Worm (Caenorhabditis elegans): ENCODE results near the gene ell-1.
"Not testable (repeated sequence)": the region's sequence is repeated elsewhere in the genome, so short reads cannot be mapped to it uniquely, and the experiment has no call there.

Gene ell-1

DNA sequence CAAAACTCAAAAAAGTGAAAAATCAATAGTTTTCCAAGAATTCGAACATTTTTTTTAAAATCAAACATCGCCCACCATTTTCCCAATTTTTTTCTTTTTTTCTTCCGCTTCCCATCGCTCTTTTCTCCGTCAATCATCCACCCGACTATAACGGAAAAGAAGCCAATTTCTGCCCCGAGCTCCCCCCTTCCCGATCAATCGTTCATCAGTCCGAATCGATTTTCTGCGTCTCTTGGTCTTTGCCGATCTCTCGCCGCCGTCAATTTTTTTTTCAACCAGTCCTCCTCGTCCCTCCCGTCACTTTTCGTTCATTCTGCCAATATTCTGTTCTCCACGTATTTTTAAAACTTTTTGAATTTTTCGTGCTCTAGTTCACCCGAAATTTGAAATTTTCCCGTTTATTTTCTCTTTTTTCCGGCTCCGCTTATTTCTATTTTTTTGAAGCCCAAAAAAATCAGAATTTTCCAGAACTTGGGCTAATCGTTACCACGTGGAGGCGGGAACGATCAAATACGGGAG, at the start of gene ell-1:
Gene ell-1 (plus strand): TSS at position 469 of the 519 bp plus-strand sequence.
- TF ChIP-seq unc-62 (GFP tag; optimal IDR thresholded peaks at IDR 0.05): no peak

DNA sequence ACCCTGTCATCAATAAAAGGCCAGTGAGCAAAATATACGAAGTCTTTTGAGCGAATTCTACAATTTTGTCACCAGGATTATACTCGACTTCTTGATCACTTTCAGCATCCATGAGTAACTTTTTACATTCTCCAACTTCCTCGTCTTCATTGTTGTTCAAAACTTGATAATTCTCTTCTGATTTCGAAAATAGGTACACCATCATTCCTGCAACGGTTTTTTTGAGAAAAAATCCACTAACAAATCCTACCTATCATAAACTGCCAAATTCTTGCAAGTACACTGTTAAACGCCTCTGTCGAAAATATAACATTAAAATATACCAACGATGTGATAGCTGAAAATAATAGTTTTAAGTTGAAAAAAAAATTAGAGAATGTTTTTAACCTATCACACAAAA, 49.4 kb upstream of the ell-1 start:
- no peak for TF ChIP-seq unc-62 (GFP tag; optimal IDR thresholded peaks at IDR 0.05)

DNA sequence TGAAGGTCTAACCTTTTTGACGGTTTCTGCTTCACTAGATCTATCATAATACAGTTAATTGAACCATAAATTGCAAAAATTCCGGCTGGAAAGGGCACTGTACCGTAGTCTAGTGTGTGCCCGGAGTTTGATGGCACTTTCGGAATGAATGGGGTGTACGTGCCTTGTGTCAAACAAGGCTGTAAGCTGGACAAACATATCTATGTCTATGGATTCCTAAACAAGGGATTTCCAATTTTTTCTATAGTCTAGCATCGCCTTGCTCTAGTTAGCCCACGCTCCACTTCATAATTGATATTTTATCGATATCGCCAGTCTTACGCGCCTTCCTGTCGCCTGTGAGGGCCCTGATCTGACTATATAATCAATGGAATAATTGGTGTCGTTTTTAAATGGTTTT, 47.7 kb upstream of the ell-1 start, which contains the start of gene oac-52:
Gene oac-52 (minus strand): TSS at position 101 of the 400 bp plus-strand sequence.
- no peak for TF ChIP-seq unc-62 (GFP tag; optimal IDR thresholded peaks at IDR 0.05)

DNA sequence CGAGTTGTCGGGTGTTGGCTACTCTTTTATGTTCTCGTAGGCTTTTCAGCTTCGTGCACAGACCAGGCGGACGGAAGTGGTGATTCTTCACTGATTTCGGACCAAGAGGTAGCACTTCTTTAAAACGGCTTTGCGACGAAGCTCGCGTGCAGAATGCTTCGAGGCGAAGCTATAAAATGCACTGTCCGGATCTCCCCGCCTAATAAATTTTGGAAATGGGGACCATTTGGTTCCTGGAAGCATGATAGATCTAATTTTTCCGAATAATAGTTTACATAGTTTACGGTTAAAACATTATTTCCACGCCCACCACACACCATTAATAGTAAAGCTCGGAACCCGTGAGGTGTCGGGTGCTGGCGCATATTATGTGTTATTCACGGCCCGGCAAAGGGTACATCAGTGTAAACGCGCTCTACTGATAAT, 46.6 kb upstream of the ell-1 start:
- TF ChIP-seq unc-62 (GFP tag; optimal IDR thresholded peaks at IDR 0.05): no peak

DNA sequence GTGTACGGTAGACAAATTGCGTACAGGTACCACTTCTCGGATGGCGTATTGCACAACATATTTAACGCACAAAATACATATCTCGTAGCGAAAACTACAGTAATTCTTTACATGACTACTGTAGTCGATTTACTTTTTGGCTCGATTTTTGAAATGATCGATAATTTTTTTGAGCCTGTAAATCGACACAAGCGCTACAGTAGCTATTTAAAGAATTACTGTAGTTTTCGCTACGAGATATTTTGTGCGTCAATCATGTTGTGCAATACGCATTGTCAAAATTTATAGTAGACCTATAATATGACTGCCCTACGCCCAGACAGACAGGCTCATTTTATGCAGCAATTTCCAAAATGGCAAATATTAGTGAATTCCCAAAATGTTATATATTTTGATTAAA, 46.1 kb upstream of the ell-1 start, which contains the start of gene W03B1.5:
Gene W03B1.5 (plus strand): TSS at position 301 of the 400 bp plus-strand sequence.
- not testable (repeated sequence) for TF ChIP-seq unc-62 (GFP tag; optimal IDR thresholded peaks at IDR 0.05)

DNA sequence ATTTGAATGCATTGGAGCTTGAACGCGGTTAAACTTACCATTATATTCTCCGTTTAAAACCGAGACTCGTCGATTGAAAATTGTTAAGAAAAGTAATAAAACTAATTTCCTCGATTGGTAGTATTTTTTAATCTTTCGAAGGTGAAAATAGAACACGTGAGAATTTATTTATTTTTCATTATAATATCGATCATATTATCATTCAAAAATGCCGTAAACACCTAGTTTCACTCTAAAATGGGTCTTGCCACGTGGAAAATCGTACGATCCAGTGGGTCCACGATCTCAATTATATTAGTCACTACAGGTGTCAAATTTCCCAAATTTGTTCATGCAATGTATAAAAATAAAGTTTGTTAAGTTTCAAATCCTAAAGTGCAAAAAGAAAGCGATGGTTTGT, 37.3 kb upstream of the ell-1 start, which contains the start of gene W03B1.9:
Gene W03B1.9 (minus strand): TSS at position 101 of the 400 bp plus-strand sequence.
- no peak for TF ChIP-seq unc-62 (GFP tag; optimal IDR thresholded peaks at IDR 0.05)

DNA sequence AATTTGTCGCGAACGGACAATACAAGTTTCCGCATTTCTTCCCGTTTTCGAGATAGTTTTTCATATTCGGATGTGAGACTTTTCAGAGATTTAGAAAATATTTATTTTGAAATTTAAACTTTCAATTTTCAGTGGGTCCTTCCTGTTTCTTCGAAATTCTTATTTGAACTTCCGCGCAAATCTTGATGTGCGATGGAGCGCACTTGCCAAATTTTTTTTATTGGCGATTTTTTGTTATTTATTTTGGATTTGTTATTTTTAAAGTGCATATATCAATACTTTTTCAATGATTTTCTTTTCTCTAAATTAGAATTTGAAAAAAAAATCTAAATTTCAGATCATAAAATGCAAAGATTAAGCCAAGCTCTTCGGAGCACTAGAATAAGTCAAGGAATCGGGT, 36.9 kb upstream of the ell-1 start, which contains the start of gene sars-2:
Gene sars-2 (plus strand): TSS at position 341 of the 400 bp plus-strand sequence.
- no peak for TF ChIP-seq unc-62 (GFP tag; optimal IDR thresholded peaks at IDR 0.05)

DNA sequence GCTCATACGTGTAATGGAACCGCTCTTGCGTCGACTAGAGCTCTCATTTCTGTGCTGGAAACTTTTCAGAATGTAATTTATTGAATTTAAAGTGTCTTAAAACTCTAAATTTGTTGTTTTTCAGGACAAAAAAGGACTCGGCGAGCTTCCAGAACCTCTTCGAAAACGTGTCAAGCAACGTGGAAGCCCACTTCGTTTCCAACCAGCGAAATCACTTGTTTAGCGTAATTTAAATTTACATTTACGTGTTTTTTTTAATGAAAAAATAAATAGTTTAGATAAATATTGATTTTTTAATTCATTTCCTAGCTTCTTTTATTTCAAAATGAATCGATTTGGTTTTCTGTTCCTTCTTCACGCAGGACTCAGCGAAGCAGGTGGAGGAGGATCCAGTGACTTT, 34.6 kb upstream of the ell-1 start, which contains the start of gene F55F10.3:
Gene F55F10.3 (plus strand): TSS at position 301 of the 400 bp plus-strand sequence.
- no peak for TF ChIP-seq unc-62 (GFP tag; optimal IDR thresholded peaks at IDR 0.05)

DNA sequence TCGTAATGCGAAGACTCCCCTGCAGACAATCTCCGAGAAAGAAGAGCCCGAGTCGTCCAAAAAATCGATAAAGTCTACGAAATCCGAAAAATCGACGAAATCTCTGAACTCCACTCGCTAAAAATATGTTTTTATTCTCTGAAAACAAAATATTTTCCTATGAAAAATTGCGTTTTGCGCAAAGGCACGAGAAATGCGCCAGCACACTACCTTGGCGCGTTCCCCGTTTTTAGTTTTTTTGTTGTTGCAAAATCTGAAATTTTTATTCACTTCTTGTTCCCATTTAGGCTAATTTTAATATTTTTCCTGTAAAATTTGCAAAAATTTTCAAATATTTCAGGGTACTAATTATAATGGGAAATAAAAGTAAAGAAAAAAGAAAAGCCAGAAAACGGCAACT, 33.7 kb upstream of the ell-1 start, which contains the start of gene F55F10.1:
Gene F55F10.1 (plus strand): TSS at position 341 of the 400 bp plus-strand sequence.
- TF ChIP-seq unc-62 (GFP tag; optimal IDR thresholded peaks at IDR 0.05): no peak

DNA sequence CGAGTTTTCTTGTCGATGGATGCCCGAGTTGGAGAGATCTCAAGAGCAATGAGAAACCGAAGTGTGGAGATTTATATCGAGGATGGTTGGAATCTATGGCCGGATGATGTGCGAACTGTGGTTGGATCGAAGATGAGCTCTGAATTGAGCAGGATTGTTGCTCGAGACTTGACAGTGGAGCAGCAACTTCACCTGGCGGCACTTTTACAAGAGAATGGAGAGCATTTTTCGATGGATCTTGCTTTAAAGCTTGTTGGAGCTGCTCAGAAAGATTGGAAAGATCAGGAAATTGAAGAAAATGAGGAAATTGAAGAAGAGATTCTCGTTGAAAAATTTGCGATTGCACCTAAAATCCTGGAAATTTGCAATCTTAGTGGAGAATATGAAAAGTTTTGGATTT, 25.1 kb upstream of the ell-1 start:
- no peak for TF ChIP-seq unc-62 (GFP tag; optimal IDR thresholded peaks at IDR 0.05)

DNA sequence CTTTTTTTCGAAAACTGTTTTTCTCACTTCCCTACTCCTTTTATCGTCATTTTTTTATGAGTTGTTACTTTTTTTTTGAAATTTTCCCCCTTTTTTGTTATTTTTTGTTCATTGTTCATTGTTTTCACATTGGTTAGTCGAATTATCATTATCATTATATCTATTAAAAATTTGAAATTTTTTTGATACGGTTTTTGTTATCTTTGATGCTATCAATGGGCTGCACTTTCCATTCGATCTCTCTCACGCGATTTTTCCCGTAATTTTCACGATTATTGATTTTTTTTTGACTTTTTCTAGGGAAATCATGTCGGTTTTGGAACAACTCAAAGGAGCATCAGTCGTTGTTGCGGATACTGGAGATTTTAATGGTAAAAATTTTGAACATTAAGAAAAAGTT, 7.9 kb upstream of the ell-1 start, which contains the start of gene tald-1:
Gene tald-1 (plus strand): TSS at position 301 of the 400 bp plus-strand sequence.
- no peak for TF ChIP-seq unc-62 (GFP tag; optimal IDR thresholded peaks at IDR 0.05)

DNA sequence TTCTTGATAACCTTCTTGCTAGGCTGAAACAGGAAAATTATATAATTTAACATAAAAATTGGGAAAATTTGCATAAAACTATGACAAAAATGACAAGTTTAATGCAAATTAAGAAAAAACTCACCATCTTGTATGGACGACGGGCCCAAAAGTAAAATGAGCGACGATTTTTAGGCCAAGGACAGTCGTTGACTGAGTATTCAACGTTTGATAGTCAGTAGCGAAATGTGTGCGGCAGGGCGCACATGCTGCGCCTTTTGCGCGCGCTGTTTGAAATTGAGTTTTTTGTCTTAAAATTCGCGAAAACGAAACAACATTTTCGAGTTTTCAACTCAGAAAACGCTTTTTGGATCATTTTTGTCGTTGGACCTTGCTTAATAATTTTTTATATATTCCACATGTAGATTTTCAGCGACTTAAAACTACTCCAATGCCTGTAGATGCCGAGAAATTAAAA, 3.7 kb upstream of the ell-1 start, which contains the start of the genes rpl-7A and set-21:
Gene rpl-7A (minus strand): TSS at position 153 of the 457 bp plus-strand sequence.
Gene set-21 (plus strand): TSS at position 407 of the 457 bp plus-strand sequence.
- TF ChIP-seq unc-62 (GFP tag; optimal IDR thresholded peaks at IDR 0.05): no peak

DNA sequence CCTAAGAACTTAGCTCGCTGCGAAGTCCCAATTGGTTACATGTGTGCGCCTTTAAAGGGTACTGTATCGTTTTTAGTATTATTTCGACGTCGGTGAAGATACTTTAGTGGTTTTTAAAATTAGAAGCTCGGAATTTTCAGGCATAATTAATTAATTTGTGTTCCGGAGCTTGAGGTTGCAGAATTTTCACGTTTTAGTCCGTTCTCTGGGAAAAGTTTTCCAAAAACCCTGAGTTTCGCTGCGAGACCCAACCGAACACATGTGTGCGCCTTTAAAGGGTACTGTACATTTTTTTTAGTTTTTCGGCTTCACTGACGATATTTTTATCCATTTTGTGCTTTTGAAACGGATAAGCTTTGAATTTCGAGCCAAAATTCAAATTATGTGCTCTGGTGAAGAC, 722 bp upstream of the ell-1 start:
- no peak for TF ChIP-seq unc-62 (GFP tag; optimal IDR thresholded peaks at IDR 0.05)

DNA sequence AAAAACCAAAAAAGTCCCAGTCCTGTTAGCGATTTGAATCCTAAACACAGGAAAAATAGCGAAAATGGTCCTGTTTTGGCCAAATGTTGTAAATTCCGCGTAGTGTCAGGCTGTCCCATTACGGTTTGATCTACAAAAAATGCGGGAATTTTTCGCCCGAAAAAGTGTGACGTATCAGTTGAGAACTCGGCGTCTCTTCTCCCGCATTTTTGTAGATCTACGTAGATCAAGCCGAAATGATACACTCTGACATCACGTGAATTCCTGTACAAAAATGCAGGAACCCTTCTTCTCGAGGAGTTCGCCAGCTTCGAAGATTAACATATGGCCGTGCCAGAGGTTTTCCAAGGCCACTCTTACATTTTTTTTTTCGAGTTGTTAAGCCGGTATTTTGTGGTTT, 1.3 kb downstream of the ell-1 start:
- TF ChIP-seq unc-62 (GFP tag; optimal IDR thresholded peaks at IDR 0.05): no peak

DNA sequence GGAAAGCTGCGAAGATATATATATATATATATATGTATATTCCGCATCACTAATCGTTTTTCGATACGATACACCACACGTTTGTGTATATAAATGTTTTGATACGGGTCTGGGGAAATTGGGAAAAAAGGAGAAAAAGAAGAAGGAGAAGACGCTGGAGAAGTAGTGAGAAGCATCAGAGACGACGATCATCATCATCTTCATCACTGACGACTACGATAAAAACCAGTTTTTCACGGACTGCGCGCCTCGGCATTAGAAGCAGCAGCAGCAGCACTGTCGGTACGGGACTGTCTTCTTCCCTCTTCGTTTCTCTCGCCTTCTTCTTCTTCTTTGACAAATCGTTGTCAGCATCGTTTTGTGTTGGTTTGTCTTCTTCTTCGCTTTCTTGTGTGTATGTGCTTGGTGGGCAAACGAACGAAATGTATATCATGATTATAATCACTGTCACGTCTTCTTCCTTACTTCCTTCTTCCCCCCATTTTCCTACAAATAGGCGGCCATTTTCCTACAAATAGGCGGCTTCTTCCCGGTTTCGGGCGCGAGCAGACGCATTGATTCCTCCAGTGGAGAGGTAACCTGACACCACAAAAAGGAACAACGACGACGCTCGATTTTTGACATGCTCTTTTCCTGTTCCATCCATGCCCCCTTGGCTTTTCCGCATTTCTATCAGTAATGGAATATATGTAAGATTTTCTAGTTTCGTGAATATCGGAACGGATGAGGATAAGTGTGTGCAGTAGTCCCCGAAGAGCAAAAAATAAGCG, 2.0 kb downstream of the ell-1 start:
- TF ChIP-seq unc-62 (GFP tag; optimal IDR thresholded peaks at IDR 0.05): no peak

DNA sequence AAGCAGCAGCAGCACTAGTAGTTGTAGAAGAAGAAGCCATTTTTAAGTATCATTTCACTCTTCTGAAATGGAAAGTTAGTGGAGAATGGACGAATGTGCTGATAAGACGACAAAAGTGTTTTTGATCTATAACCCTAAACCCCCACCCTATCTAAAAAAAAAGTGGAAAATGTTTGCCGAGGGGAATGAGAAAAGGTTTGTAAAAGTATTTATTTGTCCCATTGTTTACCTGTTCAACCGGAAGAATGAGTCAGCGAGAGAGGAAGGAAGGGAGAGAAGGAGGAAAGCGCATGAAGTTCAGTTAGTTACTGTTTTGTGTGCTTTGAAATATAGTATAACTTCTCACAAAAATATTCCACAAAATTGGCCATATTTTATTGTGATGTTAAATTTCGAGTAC, 2.9 kb downstream of the ell-1 start:
- TF ChIP-seq unc-62 (GFP tag; optimal IDR thresholded peaks at IDR 0.05): no peak

All from whole organism, dauer.